Worm (Caenorhabditis elegans): ENCODE data around the gene F23H12.10.

DNA sequence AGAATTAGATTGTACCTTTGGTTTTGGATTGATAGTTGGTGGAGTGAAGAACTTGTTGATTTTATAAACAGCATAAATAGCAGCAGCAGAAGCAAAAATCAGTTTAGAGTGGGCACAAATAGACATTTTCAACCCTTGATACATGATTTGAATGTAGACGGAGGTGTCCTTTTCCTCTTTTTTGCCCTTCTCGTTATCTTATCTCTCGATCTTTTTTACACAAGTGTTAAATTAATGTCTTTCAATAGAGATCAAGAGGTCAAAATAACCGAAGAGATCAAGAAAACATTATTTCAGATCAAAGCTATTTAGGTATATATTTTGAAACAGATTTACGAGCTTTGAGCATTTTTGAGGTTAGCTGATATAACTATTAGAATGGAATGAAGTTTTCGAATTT is 37.8 kb upstream of the F23H12.10 start, which contains the start of gene cdr-7:
- TF ChIP-seq cog-1 (tag; optimal IDR thresholded peaks at IDR 0.05) (no peak), T22C8.4 (GFP tag; IDR thresholded peaks at IDR 0.05) (no peak), med-1 (GFP tag; optimal IDR thresholded peaks at IDR 0.05; ENCODE audit: insufficient read depth) (no peak), ref-1 (GFP tag; conservative IDR thresholded peaks at IDR 0.05) (no peak), flt-1 (GFP tag; IDR thresholded peaks at IDR 0.05) (no peak), tab-1 (GFP tag; IDR thresholded peaks at IDR 0.05) (no peak), ztf-23 (GFP tag; IDR thresholded peaks at IDR 0.05) (no peak)
